Worm (Caenorhabditis elegans) whole organism, young adult: ENCODE results near the gene ogt-1.

Source experiments
- ama-1 ChIP-seq, 3 experiments: fragments of 150-350 bp in 1 of 3; sonication (generic microtip) in 2 of 3; optimal IDR thresholded peaks; 2 replicates each; lab custom pipeline; 2014 to 2018; ENCODE audit warnings: missing biosample characterization in 2 of 3, missing genetic modification characterization in 2 of 3, missing genetic modification reagents in 2 of 3
- bed-1 ChIP-seq: fragments of 200-800 bp; sonication (Bioruptor generic); IDR thresholded peaks from 2 replicates; pipeline ENCODE4 v1.3.6; 2022; ENCODE audit warnings: missing genetic modification reagents, missing genetic modification characterization, missing compliant biosample characterization
- ceh-58 ChIP-seq: fragments of 200-800 bp; sonication (Bioruptor generic); IDR thresholded peaks from 2 replicates; pipeline ENCODE4 v1.3.6; 2022; ENCODE audit warnings: missing genetic modification characterization, missing compliant biosample characterization
- ets-4 ChIP-seq: fragments of 200-800 bp; sonication (Bioruptor generic); optimal IDR thresholded peaks from 2 replicates; lab custom pipeline; 2018; ENCODE audit warnings: mild to moderate bottlenecking, missing genetic modification characterization, missing compliant biosample characterization
- sea-2 ChIP-seq: fragments of 200-800 bp; sonication (Bioruptor generic); IDR thresholded peaks from 2 replicates; pipeline ENCODE4 v1.3.6; 2022; ENCODE audit warnings: missing genetic modification characterization, missing compliant biosample characterization
- unc-62 ChIP-seq: fragments of 150-350 bp; optimal IDR thresholded peaks from 2 replicates; lab custom pipeline; 2014; ENCODE audit warnings: missing biosample characterization, missing genetic modification reagents, missing genetic modification characterization
- ztf-25 ChIP-seq: fragments of 200-800 bp; sonication (Bioruptor generic); IDR thresholded peaks from 2 replicates; pipeline ENCODE4 v1.3.6; 2022; ENCODE audit warnings: missing genetic modification reagents, missing genetic modification characterization, missing compliant biosample characterization

- TF ChIP-seq sea-2 (GFP tag; lab: Robert Waterston, UW) (no peak), unc-62 (no peak), bed-1 (GFP tag; lab: Robert Waterston, UW) (no peak), ztf-25 (GFP tag; lab: Robert Waterston, UW) (0 out of 2 replicates have a peak, but pooled peaks have one; percentile 36), ets-4 (GFP tag; lab: Kevin White, UChicago) (peak; percentile 44), ama-1 (optimal IDR thresholded peaks at IDR 0.05; lab: Kevin White, UChicago) (peak; percentile 82), ama-1 (GFP tag; optimal IDR thresholded peaks at IDR 0.05; lab: Kevin White, UChicago) (no peak), ceh-58 (no peak)
Observed at ce11 chrIII:7141285-7141715, 12.3 kb downstream of the ogt-1 start.
